Fruit fly (Drosophila melanogaster): Measurements from ENCODE around the gene Cad87A.

The Cad87A gene

DNA sequence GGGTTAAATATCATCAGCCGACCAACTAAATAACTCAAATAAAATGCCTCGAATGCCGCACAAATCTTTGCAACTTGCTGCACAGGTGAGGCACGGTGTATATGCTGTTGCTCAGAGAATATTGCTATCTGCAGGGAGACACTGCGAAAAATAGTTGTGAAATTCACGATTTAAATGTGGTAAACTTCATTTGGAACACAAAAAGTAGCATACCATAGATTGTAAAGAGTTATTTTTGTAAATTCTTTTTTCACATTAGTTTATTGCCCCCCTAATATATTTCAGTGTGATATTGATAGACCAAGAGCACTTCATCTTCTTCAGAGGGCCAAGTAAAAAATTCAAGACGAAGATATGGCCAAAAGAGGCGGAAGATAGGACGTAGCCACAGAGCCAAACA is 28.3 kb downstream of the Cad87A start (continued):
- TF ChIP-seq stc (GFP tag; IDR thresholded peaks at IDR 0.05) (no peak), org-1 (GFP tag; optimal IDR thresholded peaks at IDR 0.05) (no peak), gce (GFP tag; IDR thresholded peaks at IDR 0.05) (no peak), corto (GFP tag; optimal IDR thresholded peaks at IDR 0.05) (no peak), Med (GFP tag) (no peak), ro (GFP tag; IDR thresholded peaks at IDR 0.05) (no peak), Fer1 (GFP tag; optimal IDR thresholded peaks at IDR 0.05) (no peak), Elba2 (GFP tag; optimal IDR thresholded peaks at IDR 0.05) (no peak), jing (GFP tag; optimal IDR thresholded peaks at IDR 0.05) (no peak), CG10366 (GFP tag; IDR thresholded peaks at IDR 0.05) (peak; percentile 21; the same call in 1 of the 2 replicates), CG9609 (GFP tag; optimal IDR thresholded peaks at IDR 0.05) (no peak), CG6683 (GFP tag; optimal IDR thresholded peaks at IDR 0.05) (no peak), Adf1 (GFP tag; IDR thresholded peaks at IDR 0.05) (no peak), CG7372 (GFP tag; IDR thresholded peaks at IDR 0.05) (no peak), CG10274 (GFP tag; optimal IDR thresholded peaks at IDR 0.05) (no peak), vnd (GFP tag; IDR thresholded peaks at IDR 0.05; ENCODE audit: partially characterized antibody) (no peak), Xrp1 (GFP tag; IDR thresholded peaks at IDR 0.05) (peak; percentile 40; the same call in 1 of the 2 replicates), Ets97D (GFP tag; optimal IDR thresholded peaks at IDR 0.05) (no peak), Scr (GFP tag; IDR thresholded peaks at IDR 0.05; ENCODE audit: partially characterized antibody) (no peak), CG10147 (GFP tag; optimal IDR thresholded peaks at IDR 0.05) (no peak), nerfin-2 (GFP tag; IDR thresholded peaks at IDR 0.05; ENCODE audit: partially characterized antibody) (no peak), Sry-δ (GFP tag; optimal IDR thresholded peaks at IDR 0.05) (no peak), Sox102F (GFP tag; optimal IDR thresholded peaks at IDR 0.05) (peak; percentile 56), CG8388 (GFP tag; optimal IDR thresholded peaks at IDR 0.05) (no peak), CG30431 (GFP tag; optimal IDR thresholded peaks at IDR 0.05) (no peak), B-H1 (GFP tag; IDR thresholded peaks at IDR 0.05) (peak; percentile 50; the same call in 2 of the 3 replicates), Blimp-1 (GFP tag; optimal IDR thresholded peaks at IDR 0.05) (no peak), klu (GFP tag; IDR thresholded peaks at IDR 0.05) (no peak), sna (GFP tag; IDR thresholded peaks at IDR 0.05; ENCODE audit: partially characterized antibody) (no peak), gsb-n (tag; optimal IDR thresholded peaks at IDR 0.05) (no peak), CG11695 (GFP tag; IDR thresholded peaks at IDR 0.05) (no peak), eve (GFP tag; optimal IDR thresholded peaks at IDR 0.05) (no peak), CG31441 (GFP tag; IDR thresholded peaks at IDR 0.05) (no peak), schlank (tag; optimal IDR thresholded peaks at IDR 0.05) (no peak), tin (GFP tag; optimal IDR thresholded peaks at IDR 0.05) (no peak), CTCF (GFP tag; optimal IDR thresholded peaks at IDR 0.05) (no peak), tio (GFP tag; optimal IDR thresholded peaks at IDR 0.05) (no peak), BEAF-32 (GFP tag; optimal IDR thresholded peaks at IDR 0.05) (no peak), ci (GFP tag; IDR thresholded peaks at IDR 0.05) (0 out of 3 replicates have a peak, but pooled peaks have one; percentile 22), CG15514 (GFP tag; optimal IDR thresholded peaks at IDR 0.05) (no peak), CG4424 (GFP tag; optimal IDR thresholded peaks at IDR 0.05) (peak; percentile 26), p53 (GFP tag; optimal IDR thresholded peaks at IDR 0.05) (no peak), CHES-1-like (GFP tag; optimal IDR thresholded peaks at IDR 0.05) (no peak), Asciz (GFP tag; optimal IDR thresholded peaks at IDR 0.05) (no peak), gt (GFP tag; IDR thresholded peaks at IDR 0.05) (no peak), Kr (GFP tag; optimal IDR thresholded peaks at IDR 0.05) (no peak), HLH3B (GFP tag; IDR thresholded peaks at IDR 0.05) (no peak), az2 (GFP tag; optimal IDR thresholded peaks at IDR 0.05) (peak; percentile 17), sens-2 (GFP tag; IDR thresholded peaks at IDR 0.05) (no peak), vfl (GFP tag; optimal IDR thresholded peaks at IDR 0.05) (no peak), CG4707 (GFP tag; optimal IDR thresholded peaks at IDR 0.05) (no peak), pita (GFP tag; optimal IDR thresholded peaks at IDR 0.05) (no peak), ase (GFP tag; IDR thresholded peaks at IDR 0.05) (no peak)

All from whole organism, embryonic.